Worm (Caenorhabditis elegans): ENCODE results near the gene F59C12.4.

DNA sequence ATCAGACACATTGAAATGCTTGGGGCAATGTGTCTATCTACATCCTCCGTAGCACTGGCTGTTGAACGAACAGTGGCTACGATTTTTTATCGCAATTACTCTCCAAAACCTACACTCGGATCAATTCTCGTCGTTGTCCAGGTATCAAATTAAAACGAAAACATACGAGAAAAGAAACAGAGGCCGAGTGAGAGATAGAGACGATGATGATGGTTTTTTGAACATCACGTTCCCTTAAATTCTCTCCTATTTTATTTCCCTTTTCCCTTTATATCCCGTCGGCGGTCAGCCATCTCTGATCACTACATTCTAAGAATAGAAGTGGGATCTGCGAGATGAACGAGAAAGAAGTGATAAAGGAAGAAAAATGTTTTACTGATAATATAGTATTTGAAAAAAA, 43.0 kb downstream of the F59C12.4 start:
- TF ChIP-seq W03F9.2 (tag; optimal IDR thresholded peaks at IDR 0.05): no peak
- TF ChIP-seq him-1 (tag; optimal IDR thresholded peaks at IDR 0.05): no peak
